Fruit fly (Drosophila melanogaster) whole organism, adult: ENCODE measurements around the gene CG3407.

Source experiments
- CG11617 ChIP-seq: fragments of 200-800 bp; sonication (Bioruptor generic); optimal IDR thresholded peaks from 2 replicates; lab custom pipeline; 2017; ENCODE audit warnings: mild to moderate bottlenecking, missing biosample characterization, missing genetic modification reagents, missing genetic modification characterization
- CG12768 ChIP-seq: fragments of 200-800 bp; sonication (Bioruptor generic); optimal IDR thresholded peaks from 2 replicates; lab custom pipeline; 2017; ENCODE audit warnings: missing biosample characterization, missing genetic modification characterization, mild to moderate bottlenecking, moderate library complexity, missing genetic modification reagents
- CG14711 ChIP-seq: fragments of 200-800 bp; sonication (Bioruptor generic); optimal IDR thresholded peaks from 2 replicates; lab custom pipeline; 2018; ENCODE audit warnings: missing biosample characterization, mild to moderate bottlenecking, missing genetic modification characterization, moderate library complexity
- CG1620 ChIP-seq: fragments of 200-800 bp; sonication (Bioruptor generic); optimal IDR thresholded peaks from 2 replicates; lab custom pipeline; 2016; ENCODE audit warnings: missing biosample characterization, missing genetic modification characterization
- CG33017 ChIP-seq: fragments of 200-800 bp; sonication (Bioruptor generic); optimal IDR thresholded peaks from 2 replicates; lab custom pipeline; 2018; ENCODE audit warnings: missing biosample characterization, mild to moderate bottlenecking, missing genetic modification characterization, moderate library complexity
- CG5204 ChIP-seq: fragments of 200-800 bp; sonication (Bioruptor generic); optimal IDR thresholded peaks from 2 replicates; lab custom pipeline; 2016; ENCODE audit warnings: missing biosample characterization, missing genetic modification characterization
- CG7045 ChIP-seq: fragments of 200-800 bp; sonication (Bioruptor generic); optimal IDR thresholded peaks from 2 replicates; lab custom pipeline; 2017; ENCODE audit warnings: missing biosample characterization, mild to moderate bottlenecking, missing genetic modification characterization
- CG7101 ChIP-seq: fragments of 200-800 bp; sonication (Bioruptor generic); optimal IDR thresholded peaks from 2 replicates; lab custom pipeline; 2018; ENCODE audit warnings: missing biosample characterization, mild to moderate bottlenecking, missing genetic modification characterization, moderate library complexity
- Clk ChIP-seq: fragments of 200-800 bp; sonication (Bioruptor generic); optimal IDR thresholded peaks from 2 replicates; lab custom pipeline; 2017; ENCODE audit warnings: missing biosample characterization, missing genetic modification characterization
- Crg-1 ChIP-seq: fragments of 200-800 bp; sonication (Bioruptor generic); optimal IDR thresholded peaks from 2 replicates; lab custom pipeline; 2016; ENCODE audit warnings: missing biosample characterization, missing genetic modification characterization
- Hr96 ChIP-seq: fragments of 200-800 bp; sonication (Bioruptor generic); optimal IDR thresholded peaks from 2 replicates; lab custom pipeline; 2016; ENCODE audit warnings: missing biosample characterization, missing genetic modification characterization
- Mnt ChIP-seq: fragments of 200-800 bp; sonication (Bioruptor generic); optimal IDR thresholded peaks from 2 replicates; lab custom pipeline; 2016; ENCODE audit warnings: missing biosample characterization, mild to moderate bottlenecking, missing genetic modification characterization
- bab1 ChIP-seq: fragments of 200-800 bp; sonication (Bioruptor generic); optimal IDR thresholded peaks from 3 replicates; lab custom pipeline; 2019; ENCODE audit warnings: missing biosample characterization, mild to moderate bottlenecking, missing genetic modification characterization, moderate library complexity
- cic ChIP-seq: fragments of 200-800 bp; sonication (Bioruptor generic); optimal IDR thresholded peaks from 2 replicates; lab custom pipeline; 2017; ENCODE audit warnings: missing biosample characterization, mild to moderate bottlenecking, missing genetic modification characterization, moderate library complexity
- cnc ChIP-seq, 2 experiments: fragments of >200 bp; optimal IDR thresholded peaks; 2 replicates each; lab custom pipeline; 2017
- kay ChIP-seq: fragments of 200-800 bp; sonication (Bioruptor generic); peaks from one replicate; lab custom pipeline; 2016; ENCODE audit warnings: missing biosample characterization, missing genetic modification characterization, borderline replicate concordance
- ovo ChIP-seq: fragments of 200-800 bp; sonication (Bioruptor generic); optimal IDR thresholded peaks from 2 replicates; lab custom pipeline; 2016; ENCODE audit warnings: missing biosample characterization, missing genetic modification characterization
- pad ChIP-seq: fragments of 200-800 bp; sonication (Bioruptor generic); optimal IDR thresholded peaks from 3 replicates; lab custom pipeline; 2017; ENCODE audit warnings: missing biosample characterization, missing genetic modification characterization, mild to moderate bottlenecking, moderate library complexity, missing genetic modification reagents
- tj ChIP-seq: fragments of 200-800 bp; sonication (Bioruptor generic); optimal IDR thresholded peaks from 3 replicates; lab custom pipeline; 2017; ENCODE audit warnings: missing biosample characterization, mild to moderate bottlenecking, missing genetic modification characterization, moderate library complexity
- toe ChIP-seq: fragments of 200-800 bp; sonication (Bioruptor generic); optimal IDR thresholded peaks from 2 replicates; lab custom pipeline; 2016; ENCODE audit warnings: missing biosample characterization, missing genetic modification characterization

CG3407 gene

DNA sequence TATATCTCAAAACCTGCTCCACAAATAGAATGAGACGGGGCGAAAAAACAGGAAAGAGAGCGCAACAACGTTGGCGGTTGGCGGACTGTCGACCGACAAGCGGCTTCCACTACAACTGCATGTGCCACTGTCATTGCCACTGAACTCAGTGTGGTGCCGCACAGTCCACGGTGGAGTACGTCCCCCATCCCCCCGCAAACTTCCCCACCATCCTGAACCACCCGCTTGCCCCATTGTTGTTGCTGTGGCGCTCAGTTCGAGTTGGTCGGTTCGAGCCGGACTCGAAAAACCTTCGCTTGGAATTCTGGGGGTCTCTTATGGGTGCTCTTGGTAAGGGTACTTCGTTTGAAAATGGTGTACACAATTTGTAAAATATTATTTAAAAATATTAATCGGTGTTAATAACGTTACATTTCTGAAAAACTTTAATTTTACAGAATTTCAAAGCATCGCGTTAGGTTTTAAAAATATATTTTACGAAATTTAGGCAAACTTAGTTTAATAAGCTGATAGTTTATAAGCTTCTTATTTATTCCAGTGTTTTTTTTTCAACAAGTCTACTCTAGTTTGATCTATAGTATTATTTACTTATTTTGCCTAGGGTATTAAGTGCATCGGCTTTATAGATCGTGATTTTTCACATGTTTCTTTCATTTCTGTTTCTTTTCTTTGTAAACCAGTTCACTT, 40.1 kb downstream of the CG3407 start:
- no peak for TF ChIP-seq cic

DNA sequence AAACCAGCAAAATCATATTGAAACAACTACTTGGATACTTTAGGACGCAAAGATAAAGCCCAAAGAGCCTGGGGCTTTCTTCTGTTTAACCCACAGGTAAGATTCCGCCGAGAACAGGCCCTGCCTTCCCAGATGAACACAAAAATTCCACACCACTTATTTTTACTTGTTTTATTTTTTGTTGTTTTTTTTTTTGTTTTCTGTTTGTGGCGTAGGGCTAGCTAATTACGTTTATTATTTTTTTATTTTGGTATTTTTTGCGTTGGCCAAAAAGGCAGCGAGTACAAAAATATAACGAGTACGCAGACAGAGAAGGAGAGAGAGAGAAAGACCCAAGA, 40.6 kb downstream of the CG3407 start:
- TF ChIP-seq cnc (optimal IDR thresholded peaks at IDR 0.05; lab: Kevin White, UChicago) (no peak), CG14711 (no peak), Hr96 (no peak), Clk (no peak), CG12768 (GFP tag; lab: Kevin White, UChicago) (no peak), CG33017 (no peak), cic (no peak), CG7101 (tag; lab: Kevin White, UChicago) (no peak), toe (GFP tag; lab: Kevin White, UChicago) (no peak), CG11617 (GFP tag; lab: Kevin White, UChicago) (no peak), tj (GFP tag; lab: Kevin White, UChicago) (no peak)

DNA sequence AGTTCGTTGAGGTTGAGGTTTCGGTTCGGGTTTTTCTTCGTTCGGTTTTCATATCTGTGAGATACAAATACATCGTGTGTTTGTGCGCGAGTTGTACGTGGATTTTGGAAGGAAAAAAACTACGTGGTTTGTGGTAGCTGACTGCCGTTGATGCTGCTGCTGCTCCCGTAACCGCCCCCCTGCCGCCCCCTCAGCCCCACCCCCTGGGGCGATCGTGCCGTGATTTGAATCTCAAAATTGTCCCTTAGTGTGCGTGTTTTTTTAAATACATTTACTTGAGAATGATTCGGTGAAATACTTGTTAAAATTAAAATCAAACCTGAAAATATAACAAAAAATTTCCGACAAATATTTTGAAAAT, 41.2 kb downstream of the CG3407 start:
- no peak for TF ChIP-seq Crg-1
- TF ChIP-seq toe (GFP tag; lab: Kevin White, UChicago): no peak

DNA sequence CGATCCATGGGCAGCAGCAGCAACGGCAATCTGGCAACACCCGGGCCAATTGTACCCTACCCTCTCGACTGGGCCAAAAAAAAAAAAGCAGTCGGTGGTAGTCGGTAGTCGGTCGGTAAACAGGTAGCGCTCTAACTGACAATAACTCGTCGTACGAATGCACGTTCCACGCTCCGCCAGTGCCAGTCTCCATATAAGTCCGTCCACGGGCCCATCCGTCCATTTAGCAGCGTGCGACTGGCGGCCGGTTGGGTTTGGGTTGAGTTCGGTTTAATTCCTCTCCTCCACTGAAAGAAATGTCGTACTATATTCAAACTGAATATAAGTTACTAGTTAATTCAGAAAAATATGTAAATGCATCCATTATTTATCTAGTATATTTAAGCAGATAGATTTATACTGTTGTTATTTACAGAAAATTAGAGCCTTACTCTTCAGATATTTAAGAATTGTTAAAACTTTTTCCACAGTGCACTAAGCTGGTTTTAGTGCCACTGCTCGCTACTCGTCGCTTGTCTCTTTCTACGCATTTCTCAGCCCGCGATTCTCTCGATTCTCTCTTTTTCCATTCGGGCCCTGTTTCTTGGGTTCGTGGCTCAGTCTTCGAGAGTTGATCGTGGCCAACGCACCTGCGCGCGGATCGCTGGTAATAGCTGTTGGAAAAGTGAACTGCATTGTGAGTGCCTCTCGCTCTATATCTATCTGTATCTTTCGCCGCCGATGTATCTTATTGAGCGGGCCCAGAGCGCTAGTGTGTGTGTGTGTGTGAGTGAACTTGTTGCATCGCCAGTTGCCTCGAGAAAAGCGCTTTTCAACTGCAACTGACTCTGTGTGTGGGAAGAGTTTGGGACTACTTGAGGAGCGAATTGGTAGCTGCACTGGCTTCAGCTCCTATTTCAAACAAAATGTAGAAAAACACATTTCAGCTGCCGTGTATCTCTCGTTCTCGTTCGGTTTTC, 41.8 kb downstream of the CG3407 start, which contains the start of gene bowl:
Gene bowl, plus strand, starts transcription at position 592 of the 959 bp plus-strand sequence.
- no peak for TF ChIP-seq cnc (optimal IDR thresholded peaks at IDR 0.05; lab: Kevin White, UChicago)
- TF ChIP-seq ovo (GFP tag; lab: Kevin White, UChicago): peak; percentile 56
- peak; percentile 70 for TF ChIP-seq Crg-1
- TF ChIP-seq CG14711: peak; percentile 70
- peak; percentile 82 for TF ChIP-seq CG5204 (GFP tag; lab: Kevin White, UChicago)
- peak; percentile 83 for TF ChIP-seq CG11617 (GFP tag; lab: Kevin White, UChicago)
- TF ChIP-seq CG33017: peak; percentile 94
- TF ChIP-seq CG7101 (tag; lab: Kevin White, UChicago): peak; percentile 94
- peak; percentile 61 for TF ChIP-seq CG1620 (GFP tag; lab: Kevin White, UChicago)
- TF ChIP-seq bab1 (GFP tag; lab: Kevin White, UChicago): peak; percentile 88
- peak; percentile 54 for TF ChIP-seq cic
- TF ChIP-seq toe (GFP tag; lab: Kevin White, UChicago): peak; percentile 66
- no peak for TF ChIP-seq kay (GFP tag; lab: Kevin White, UChicago)
- TF ChIP-seq CG7045 (GFP tag; lab: Kevin White, UChicago): peak; percentile 80
- TF ChIP-seq tj (GFP tag; lab: Kevin White, UChicago): peak; percentile 69
- peak; percentile 61 for TF ChIP-seq Mnt
- peak; percentile 69 for TF ChIP-seq CG12768 (GFP tag; lab: Kevin White, UChicago)
- TF ChIP-seq Clk: no peak
- TF ChIP-seq pad: peak; percentile 35
- TF ChIP-seq Hr96: peak; percentile 73

DNA sequence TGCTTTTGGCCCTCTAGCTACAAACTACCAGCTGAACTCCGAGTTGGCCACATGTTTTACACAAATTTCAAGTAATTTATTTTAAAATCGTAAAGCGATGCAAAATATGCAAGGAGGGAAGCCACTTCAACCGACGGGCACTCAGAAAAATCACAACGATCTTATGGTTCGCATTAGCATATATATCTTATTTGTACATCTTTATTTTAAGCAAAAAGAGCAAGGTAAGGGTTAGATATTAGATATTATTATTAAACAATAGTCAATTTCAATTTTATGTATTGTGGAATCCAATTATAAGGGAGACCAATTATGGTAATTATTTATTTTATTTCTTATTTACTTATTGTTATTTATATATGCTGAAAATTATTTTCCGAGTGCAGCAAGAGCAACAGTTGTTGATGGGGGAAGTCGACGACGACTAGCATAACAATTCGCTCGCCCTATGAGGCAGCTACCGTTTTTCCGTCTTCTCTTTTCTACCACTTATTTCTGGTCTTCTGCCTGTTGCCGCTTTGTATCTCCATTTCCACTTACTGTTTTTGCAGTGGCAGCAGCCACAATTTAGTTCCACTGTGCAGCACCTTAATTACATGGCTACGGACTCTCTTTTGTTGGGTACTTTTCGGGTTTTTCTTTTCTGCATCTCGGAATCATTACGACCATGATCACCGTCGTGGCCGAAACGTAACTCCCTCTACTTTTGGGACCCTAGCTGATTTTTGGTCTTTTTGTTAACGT, 43.3 kb downstream of the CG3407 start:
- TF ChIP-seq CG11617 (GFP tag; lab: Kevin White, UChicago) (no peak), Clk (no peak), kay (GFP tag; lab: Kevin White, UChicago) (peak; percentile 55), bab1 (GFP tag; lab: Kevin White, UChicago) (no peak), CG7045 (GFP tag; lab: Kevin White, UChicago) (no peak), cic (no peak), CG14711 (no peak)

DNA sequence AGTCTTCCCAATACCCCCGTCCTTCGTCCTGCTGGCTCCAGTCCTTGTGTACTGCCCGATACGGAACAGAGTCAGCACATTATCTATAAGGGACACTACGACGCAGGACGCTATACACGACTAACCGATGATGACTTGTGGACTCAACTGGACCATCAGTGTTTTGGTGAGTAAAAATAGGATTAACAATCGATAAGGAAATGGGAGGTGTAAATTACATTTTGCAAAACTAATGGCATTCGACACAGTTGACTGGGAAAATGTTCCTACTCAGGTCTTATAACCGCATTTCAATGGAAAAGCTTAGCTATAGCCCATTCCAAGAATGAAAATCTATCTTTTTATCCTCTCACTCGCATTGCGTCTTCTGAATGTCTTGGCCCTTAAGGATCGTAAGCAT, 48.0 kb downstream of the CG3407 start, which contains the start of gene CG43703:
Gene CG43703, plus strand, starts transcription at position 301 of the 400 bp plus-strand sequence.
- no peak for TF ChIP-seq CG1620 (GFP tag; lab: Kevin White, UChicago)
- no peak for TF ChIP-seq CG7101 (tag; lab: Kevin White, UChicago)
- TF ChIP-seq pad: no peak
- no peak for TF ChIP-seq toe (GFP tag; lab: Kevin White, UChicago)
- TF ChIP-seq cic: no peak
- no peak for TF ChIP-seq tj (GFP tag; lab: Kevin White, UChicago)
- no peak for TF ChIP-seq CG33017
- TF ChIP-seq Clk: no peak
